Fruit fly (Drosophila melanogaster) whole organism, wandering third instar larva: Measurements from ENCODE around the gene RpL34a.

ENCODE experiments used
- CrebA ChIP-seq: fragments of 200-800 bp; sonication (Bioruptor generic); optimal IDR thresholded peaks from 2 replicates; lab custom pipeline; 2016; ENCODE audit warnings: missing biosample characterization, mild to moderate bottlenecking, missing genetic modification characterization, borderline replicate concordance
- psq ChIP-seq: fragments of 200-800 bp; sonication (Bioruptor generic); optimal IDR thresholded peaks from 3 replicates; lab custom pipeline; 2017; ENCODE audit warnings: missing biosample characterization, mild to moderate bottlenecking, missing genetic modification characterization, moderate library complexity
- tai ChIP-seq: sonication (Bioruptor generic); optimal IDR thresholded peaks from 2 replicates; lab custom pipeline; 2016; ENCODE audit warnings: missing biosample characterization, missing genetic modification characterization

DNA sequence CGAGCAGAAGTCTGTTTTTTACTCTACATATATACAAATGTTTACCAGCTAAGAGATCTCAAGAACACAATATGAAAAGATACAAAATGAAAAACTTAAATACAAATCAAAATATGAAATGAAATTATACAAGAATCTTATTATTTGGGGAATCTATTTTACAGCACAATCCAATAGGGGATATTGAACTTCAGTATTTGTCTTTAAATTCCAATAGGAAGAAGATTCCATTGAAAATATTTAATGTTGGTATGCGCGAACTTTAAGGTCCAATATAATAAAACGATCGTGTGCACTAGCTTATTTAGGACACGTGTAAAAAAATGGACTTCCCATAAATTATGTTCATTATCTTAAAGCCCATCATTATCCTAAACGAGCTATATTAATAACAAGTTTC, 21.2 kb downstream of the RpL34a start:
- TF ChIP-seq CrebA = no peak
- no peak for TF ChIP-seq psq
- TF ChIP-seq tai = no peak
